Worm (Caenorhabditis elegans): ENCODE results near the gene ZK813.4.

The ZK813.4 gene

DNA sequence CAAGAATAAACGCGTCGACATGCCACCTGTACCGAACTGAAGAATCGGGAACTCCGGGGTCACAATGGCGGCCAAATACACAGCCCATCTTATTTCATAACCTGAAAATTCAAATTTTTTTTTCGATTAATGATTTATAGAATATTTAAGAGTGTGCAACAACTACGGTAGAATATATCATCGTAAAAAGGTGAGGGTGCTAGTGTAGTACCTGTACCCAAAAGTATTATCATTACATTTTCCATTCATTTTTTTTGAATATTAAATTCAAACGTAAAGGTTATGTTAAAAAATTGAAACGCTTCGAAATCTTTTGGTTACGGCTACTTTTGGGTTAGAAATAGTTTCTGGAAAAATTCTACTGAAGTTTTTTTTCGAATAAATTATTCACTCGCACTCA, at the start of gene ZK813.4:
ZK813.4 (minus strand) TSS at position 101 of the 400 bp plus-strand sequence.
- TF ChIP-seq elt-3 (tag; optimal IDR thresholded peaks at IDR 0.05), result no peak
- no peak for TF ChIP-seq ets-5 (GFP tag; IDR thresholded peaks at IDR 0.05)
- TF ChIP-seq nhr-20 (tag; optimal IDR thresholded peaks at IDR 0.05), result no peak
- TF ChIP-seq C34B4.2 (tag; optimal IDR thresholded peaks at IDR 0.05), result no peak
- no peak for TF ChIP-seq lin-13 (GFP tag; optimal IDR thresholded peaks at IDR 0.05)
- TF ChIP-seq ceh-8 (GFP tag; optimal IDR thresholded peaks at IDR 0.05), result no peak
- no peak for TF ChIP-seq jun-1 (tag; optimal IDR thresholded peaks at IDR 0.05)
- TF ChIP-seq aha-1 (tag; optimal IDR thresholded peaks at IDR 0.05), result no peak
- no peak for TF ChIP-seq mep-1 (tag; optimal IDR thresholded peaks at IDR 0.05)
- TF ChIP-seq nhr-19 (GFP tag; conservative IDR thresholded peaks at IDR 0.05), result no peak

DNA sequence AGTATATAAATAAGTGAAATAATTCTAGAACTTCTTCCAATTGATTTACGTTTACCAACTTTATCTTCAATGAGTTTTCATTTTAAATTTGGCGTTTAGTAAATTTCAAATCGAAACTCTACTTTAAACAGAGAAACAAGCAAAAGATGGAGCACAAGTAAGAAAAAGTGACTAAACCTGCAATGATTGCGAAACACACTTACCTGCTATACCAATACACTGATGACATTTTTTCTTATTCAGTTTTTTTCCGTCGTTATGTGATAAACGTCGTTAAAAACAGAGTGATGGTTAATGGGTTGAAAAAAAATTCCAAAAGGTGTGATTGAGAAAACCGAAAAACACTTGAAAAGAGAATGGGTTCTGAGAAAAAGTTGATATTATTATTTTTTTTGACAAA, 43.9 kb upstream of the ZK813.4 start:
- TF ChIP-seq tbx-2 (tag; optimal IDR thresholded peaks at IDR 0.05) (no peak), F16B12.6 (tag; optimal IDR thresholded peaks at IDR 0.05) (no peak), irx-1 (tag; optimal IDR thresholded peaks at IDR 0.05) (no peak), nhr-28 (tag; optimal IDR thresholded peaks at IDR 0.05) (no peak), vab-15 (tag; optimal IDR thresholded peaks at IDR 0.05) (no peak), nhr-90 (tag; optimal IDR thresholded peaks at IDR 0.05; ENCODE audit: poor library complexity) (no peak), pag-3 (tag; optimal IDR thresholded peaks at IDR 0.05; ENCODE audit: borderline replicate concordance, insufficient read depth) (no peak), egl-13 (tag; optimal IDR thresholded peaks at IDR 0.05) (no peak), ceh-90 (tag; optimal IDR thresholded peaks at IDR 0.05) (no peak), pqm-1 (tag; optimal IDR thresholded peaks at IDR 0.05) (no peak), ceh-88 (GFP tag; IDR thresholded peaks at IDR 0.05) (no peak), snpc-4 (tag; optimal IDR thresholded peaks at IDR 0.05) (no peak), unc-62 (GFP tag; optimal IDR thresholded peaks at IDR 0.05) (no peak), blmp-1 (tag; optimal IDR thresholded peaks at IDR 0.05) (no peak), lin-13 (GFP tag; optimal IDR thresholded peaks at IDR 0.05) (no peak), dsc-1 (tag; optimal IDR thresholded peaks at IDR 0.05) (no peak), elt-2 (tag; optimal IDR thresholded peaks at IDR 0.05) (no peak)

DNA sequence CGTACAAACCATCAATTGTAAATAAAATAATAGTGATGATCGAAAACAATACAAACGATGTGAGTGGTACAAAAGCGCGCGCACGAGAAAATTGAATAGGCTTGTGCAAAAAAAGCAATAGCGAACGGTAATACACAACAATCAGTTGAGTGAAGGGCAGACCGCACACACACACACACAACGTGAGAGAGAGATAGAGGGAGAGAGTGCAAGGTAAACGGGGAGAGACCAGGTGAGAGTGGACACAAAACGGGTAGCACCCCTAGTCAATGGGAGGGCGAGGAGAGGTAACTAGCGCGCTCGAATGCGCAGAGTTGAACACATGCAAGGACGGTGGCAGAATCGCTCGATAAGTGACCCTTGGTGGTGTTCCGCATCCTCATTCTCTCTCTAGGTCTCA, 42.3 kb upstream of the ZK813.4 start:
- peak; percentile 75 for TF ChIP-seq lin-14 (GFP tag; optimal IDR thresholded peaks at IDR 0.05)
- no peak for TF ChIP-seq C16A3.4 (tag; optimal IDR thresholded peaks at IDR 0.05)
- TF ChIP-seq alr-1 (tag; optimal IDR thresholded peaks at IDR 0.05; ENCODE audit: borderline replicate concordance), result no peak
- peak; percentile 24 for TF ChIP-seq snu-23 (GFP tag; optimal IDR thresholded peaks at IDR 0.05)
- TF ChIP-seq ceh-90 (tag; optimal IDR thresholded peaks at IDR 0.05), result no peak
- no peak for TF ChIP-seq efl-3 (GFP tag; optimal IDR thresholded peaks at IDR 0.05)
- no peak for TF ChIP-seq dsc-1 (tag; optimal IDR thresholded peaks at IDR 0.05)
- TF ChIP-seq elt-2 (tag; optimal IDR thresholded peaks at IDR 0.05), result no peak
- TF ChIP-seq lin-35 (GFP tag; optimal IDR thresholded peaks at IDR 0.05), result peak in 1 of 2 experiments; percentile 18
- peak; percentile 4 for TF ChIP-seq blmp-1 (tag; optimal IDR thresholded peaks at IDR 0.05)
- TF ChIP-seq mdl-1 (tag; optimal IDR thresholded peaks at IDR 0.05), result peak in 1 of 2 experiments; percentile 4
- TF ChIP-seq nhr-12 (tag; optimal IDR thresholded peaks at IDR 0.05), result no peak
- TF ChIP-seq elt-3 (tag; optimal IDR thresholded peaks at IDR 0.05), result no peak
- no peak for TF ChIP-seq fkh-8 (tag; optimal IDR thresholded peaks at IDR 0.05)
- TF ChIP-seq aha-1 (tag; optimal IDR thresholded peaks at IDR 0.05), result no peak
- no peak for TF ChIP-seq jun-1 (tag; optimal IDR thresholded peaks at IDR 0.05)
- no peak for TF ChIP-seq aly-2 (tag; optimal IDR thresholded peaks at IDR 0.05)
- TF ChIP-seq fkh-10 (GFP tag; optimal IDR thresholded peaks at IDR 0.05), result no peak
- no peak for TF ChIP-seq grh-1 (GFP tag; IDR thresholded peaks at IDR 0.05)
- TF ChIP-seq nhr-85 (tag), result peak; percentile 44
- no peak for TF ChIP-seq rnt-1 (tag; optimal IDR thresholded peaks at IDR 0.05)
- TF ChIP-seq nhr-19 (GFP tag; conservative IDR thresholded peaks at IDR 0.05), result no peak
- TF ChIP-seq efl-1 (optimal IDR thresholded peaks at IDR 0.05), result no peak
- TF ChIP-seq efl-1 (GFP tag; optimal IDR thresholded peaks at IDR 0.05 in 1 of 2), result peak in 1 of 2 experiments; percentile 30
- no peak for TF ChIP-seq zag-1 (tag; optimal IDR thresholded peaks at IDR 0.05)
- no peak for TF ChIP-seq pag-3 (tag; optimal IDR thresholded peaks at IDR 0.05; ENCODE audit: borderline replicate concordance, insufficient read depth)
- TF ChIP-seq nhr-28 (tag; optimal IDR thresholded peaks at IDR 0.05), result no peak
